Fruit fly (Drosophila melanogaster): Measurements from ENCODE around the gene eIF5B.

eIF5B gene

DNA sequence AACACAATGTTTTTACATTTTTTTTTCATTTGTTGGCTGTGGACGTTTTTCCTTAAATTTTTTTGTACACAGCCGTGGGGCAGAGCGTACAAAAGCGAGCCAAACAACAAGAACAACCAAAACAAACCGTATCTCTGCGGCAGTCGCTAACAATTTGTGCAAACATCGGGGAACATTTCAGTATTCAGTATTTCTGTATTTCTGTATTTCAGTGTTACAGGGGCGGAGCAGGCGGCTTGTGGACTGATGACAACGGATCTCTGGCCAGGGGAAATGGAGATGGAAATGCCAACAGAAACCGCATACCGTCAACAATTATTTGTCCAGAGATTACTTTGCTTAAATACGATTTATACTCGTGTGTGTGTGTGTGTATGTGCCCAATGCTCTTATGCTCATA is 70.3 kb downstream of the eIF5B start (continued):
- TF ChIP-seq Optix (GFP tag; IDR thresholded peaks at IDR 0.05) (0 out of 3 replicates have a peak, but pooled peaks have one; percentile 24), CG14014 (GFP tag; IDR thresholded peaks at IDR 0.05) (peak; percentile 19; the same call in 1 of the 2 replicates), Hmr (GFP tag; optimal IDR thresholded peaks at IDR 0.05) (peak; percentile 25), dmrt11E (tag; optimal IDR thresholded peaks at IDR 0.05) (peak; percentile 42), sens (GFP tag) (peak; percentile 79), CG12071 (GFP tag; optimal IDR thresholded peaks at IDR 0.05) (peak; percentile 14), CG10431 (GFP tag; optimal IDR thresholded peaks at IDR 0.05) (peak; percentile 33), Dfd (GFP tag; optimal IDR thresholded peaks at IDR 0.05) (no peak), kni (GFP tag; optimal IDR thresholded peaks at IDR 0.05) (peak; percentile 57), CG18599 (GFP tag; optimal IDR thresholded peaks at IDR 0.05) (peak; percentile 7), CG3838 (GFP tag; optimal IDR thresholded peaks at IDR 0.05) (peak; percentile 12), gsb-n (tag; optimal IDR thresholded peaks at IDR 0.05) (peak; percentile 10), CG1233 (GFP tag; optimal IDR thresholded peaks at IDR 0.05) (peak; percentile 42), Fer1 (GFP tag; optimal IDR thresholded peaks at IDR 0.05) (peak; percentile 3), CG10959 (GFP tag; IDR thresholded peaks at IDR 0.05) (no peak), CG6654 (GFP tag; optimal IDR thresholded peaks at IDR 0.05) (no peak), org-1 (GFP tag; optimal IDR thresholded peaks at IDR 0.05) (peak; percentile 45), CG15514 (GFP tag; optimal IDR thresholded peaks at IDR 0.05) (no peak), Pdp1 (GFP tag; optimal IDR thresholded peaks at IDR 0.05) (peak in 1 of 2 experiments; percentile 12), Bgb (GFP tag; IDR thresholded peaks at IDR 0.05; ENCODE audit: partially characterized antibody) (no peak), CG32767 (GFP tag; IDR thresholded peaks at IDR 0.05) (peak; percentile 40; the same call in 1 of the 2 replicates), CG12236 (GFP tag; optimal IDR thresholded peaks at IDR 0.05) (peak; percentile 3), vvl (GFP tag; IDR thresholded peaks at IDR 0.05) (0 out of 2 replicates have a peak, but pooled peaks have one; percentile 7), sd (tag; optimal IDR thresholded peaks at IDR 0.05) (peak; percentile 5), HLH3B (GFP tag; IDR thresholded peaks at IDR 0.05) (peak; percentile 27; the same call in 1 of the 2 replicates), CG17912 (GFP tag; optimal IDR thresholded peaks at IDR 0.05) (peak; percentile 1), tap (tag; optimal IDR thresholded peaks at IDR 0.05) (no peak), seq (GFP tag; IDR thresholded peaks at IDR 0.05) (0 out of 2 replicates have a peak, but pooled peaks have one; percentile 35), gcm (GFP tag; optimal IDR thresholded peaks at IDR 0.05) (no peak), Lhr (GFP tag; optimal IDR thresholded peaks at IDR 0.05) (no peak), sug (tag; optimal IDR thresholded peaks at IDR 0.05) (no peak), CG4360 (GFP tag; IDR thresholded peaks at IDR 0.05) (0 out of 2 replicates have a peak, but pooled peaks have one; percentile 10), Xrp1 (GFP tag; IDR thresholded peaks at IDR 0.05) (0 out of 2 replicates have a peak, but pooled peaks have one; percentile 36), gce (GFP tag; IDR thresholded peaks at IDR 0.05) (0 out of 3 replicates have a peak, but pooled peaks have one; percentile 46), CG6813 (GFP tag; optimal IDR thresholded peaks at IDR 0.05) (peak; percentile 60), abd-A (tag; optimal IDR thresholded peaks at IDR 0.05) (no peak), slp2 (GFP tag; optimal IDR thresholded peaks at IDR 0.05) (no peak), CG1603 (tag; optimal IDR thresholded peaks at IDR 0.05) (peak; percentile 49), CG15601 (tag; optimal IDR thresholded peaks at IDR 0.05) (peak; percentile 38), CG2120 (GFP tag; optimal IDR thresholded peaks at IDR 0.05) (peak; percentile 6), Bdp1 (GFP tag; optimal IDR thresholded peaks at IDR 0.05) (no peak), CG12659 (GFP tag; optimal IDR thresholded peaks at IDR 0.05) (peak; percentile 13), HLHmδ (GFP tag; optimal IDR thresholded peaks at IDR 0.05) (peak; percentile 45), CG10543 (GFP tag; optimal IDR thresholded peaks at IDR 0.05) (peak; percentile 46), fd64A (GFP tag; optimal IDR thresholded peaks at IDR 0.05) (peak; percentile 23)
